Worm (Caenorhabditis elegans): Measurements from ENCODE around the gene lap-2.

DNA sequence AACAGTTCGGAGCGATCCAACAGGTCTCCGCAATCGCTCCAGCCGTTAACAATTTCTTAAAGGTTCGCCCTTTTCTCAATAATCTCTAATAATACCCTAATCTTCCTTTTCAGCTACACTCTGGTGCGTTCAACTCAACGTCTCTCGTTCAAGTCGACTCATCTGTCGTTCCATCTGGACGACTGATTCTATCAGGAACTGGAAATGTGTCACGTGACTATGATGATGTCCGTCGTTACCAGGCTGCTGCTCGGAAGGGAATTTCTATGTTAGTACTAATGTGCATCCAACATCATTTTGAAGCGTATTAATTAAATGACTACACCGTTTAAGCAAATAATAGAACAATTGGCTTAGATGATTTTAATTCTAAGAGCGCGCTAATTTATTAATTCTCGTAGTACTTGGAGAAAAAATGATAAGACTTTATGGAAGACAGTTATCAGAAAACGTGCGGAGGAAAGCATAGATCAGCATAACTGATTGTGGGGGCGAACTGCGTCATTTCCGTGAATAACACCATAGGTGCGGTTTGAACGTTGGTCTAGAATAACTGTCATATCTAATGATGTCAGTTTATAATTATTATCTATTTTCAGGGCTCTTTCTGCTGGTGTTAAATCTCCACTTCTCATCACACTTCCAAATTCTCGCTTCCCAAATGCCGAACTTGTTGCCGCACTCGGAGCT lies 465 bp downstream of the lap-2 start:
- TF ChIP-seq nhr-11 (tag; optimal IDR thresholded peaks at IDR 0.05) (no peak), ama-1 (optimal IDR thresholded peaks at IDR 0.05) (no peak), snpc-4 (tag; optimal IDR thresholded peaks at IDR 0.05) (no peak)

Measured in whole organism, L2 larva.